Fruit fly (Drosophila melanogaster): ENCODE data around the gene CG31446.

Gene CG31446

dm6 chr3R:15677550-15677973 is 15.3 kb upstream of the CG31446 start (continued):
- no peak for TF ChIP-seq HLHmδ (GFP tag; optimal IDR thresholded peaks at IDR 0.05)
- no peak for TF ChIP-seq Abd-B (GFP tag; optimal IDR thresholded peaks at IDR 0.05)
- TF ChIP-seq CG15011 (GFP tag; optimal IDR thresholded peaks at IDR 0.05): no peak
- TF ChIP-seq MTF-1 (GFP tag; optimal IDR thresholded peaks at IDR 0.05; ENCODE audit: borderline replicate concordance): no peak
- no peak for TF ChIP-seq az2 (GFP tag; optimal IDR thresholded peaks at IDR 0.05)
- no peak for TF ChIP-seq ssp (GFP tag; IDR thresholded peaks at IDR 0.05)
- no peak for TF ChIP-seq repo (GFP tag; optimal IDR thresholded peaks at IDR 0.05)
- peak; percentile 55 for TF ChIP-seq CG2875 (GFP tag; optimal IDR thresholded peaks at IDR 0.05)
- TF ChIP-seq fd102C (GFP tag; optimal IDR thresholded peaks at IDR 0.05): no peak
- TF ChIP-seq trh (GFP tag; optimal IDR thresholded peaks at IDR 0.05): no peak
- TF ChIP-seq Dp (GFP tag; optimal IDR thresholded peaks at IDR 0.05): no peak
- no peak for TF ChIP-seq CG8924 (tag; optimal IDR thresholded peaks at IDR 0.05)
- no peak for TF ChIP-seq HHEX (GFP tag; optimal IDR thresholded peaks at IDR 0.05)
- no peak for TF ChIP-seq CG10366 (GFP tag; IDR thresholded peaks at IDR 0.05)
- no peak for TF ChIP-seq yki (optimal IDR thresholded peaks at IDR 0.05)
- TF ChIP-seq wdn (GFP tag; IDR thresholded peaks at IDR 0.05): no peak
- TF ChIP-seq Sry-β (GFP tag; optimal IDR thresholded peaks at IDR 0.05): no peak
- TF ChIP-seq CG42726 (GFP tag; IDR thresholded peaks at IDR 0.05; ENCODE audit: partially characterized antibody): no peak
- no peak for TF ChIP-seq CG6854 (GFP tag; optimal IDR thresholded peaks at IDR 0.05)
- no peak for TF ChIP-seq Oaz (GFP tag; IDR thresholded peaks at IDR 0.05)
- no peak for TF ChIP-seq Hr39 (optimal IDR thresholded peaks at IDR 0.05)
- TF ChIP-seq CG12391 (tag; optimal IDR thresholded peaks at IDR 0.05): no peak
- TF ChIP-seq Hsf (GFP tag; optimal IDR thresholded peaks at IDR 0.05): no peak
- TF ChIP-seq CG13296 (GFP tag; optimal IDR thresholded peaks at IDR 0.05): no peak
- TF ChIP-seq CG4854 (GFP tag; optimal IDR thresholded peaks at IDR 0.05): peak; percentile 0
- no peak; the same call in 1 of the 2 replicates for TF ChIP-seq vvl (GFP tag; IDR thresholded peaks at IDR 0.05)
- TF ChIP-seq bsh (GFP tag; optimal IDR thresholded peaks at IDR 0.05): peak in 1 of 2 experiments; percentile 19
- TF ChIP-seq zf30C (GFP tag; optimal IDR thresholded peaks at IDR 0.05): no peak
- TF ChIP-seq CG8281 (tag; optimal IDR thresholded peaks at IDR 0.05): no peak
- peak; percentile 59 for TF ChIP-seq CG7745 (tag; optimal IDR thresholded peaks at IDR 0.05)
- TF ChIP-seq CG32767 (GFP tag; IDR thresholded peaks at IDR 0.05): no peak
- no peak for TF ChIP-seq CG1792 (GFP tag; optimal IDR thresholded peaks at IDR 0.05)
- TF ChIP-seq CG8359 (GFP tag; optimal IDR thresholded peaks at IDR 0.05; ENCODE audit: borderline replicate concordance): peak; percentile 55
- no peak for TF ChIP-seq Mes4 (GFP tag; optimal IDR thresholded peaks at IDR 0.05)
- TF ChIP-seq cas (GFP tag; IDR thresholded peaks at IDR 0.05): no peak
- no peak for TF ChIP-seq tup (GFP tag; optimal IDR thresholded peaks at IDR 0.05)
- peak; percentile 12 for TF ChIP-seq PHDP (tag; optimal IDR thresholded peaks at IDR 0.05)
- no peak for TF ChIP-seq CG4282 (GFP tag; optimal IDR thresholded peaks at IDR 0.05)
- TF ChIP-seq dati (GFP tag; IDR thresholded peaks at IDR 0.05): no peak
- TF ChIP-seq CG7372 (GFP tag; IDR thresholded peaks at IDR 0.05): no peak
- TF ChIP-seq Dll (GFP tag; IDR thresholded peaks at IDR 0.05; ENCODE audit: partially characterized antibody): no peak
- TF ChIP-seq CG9797 (GFP tag; optimal IDR thresholded peaks at IDR 0.05): no peak
- no peak for TF ChIP-seq Aef1 (GFP tag; IDR thresholded peaks at IDR 0.05)
- no peak for TF ChIP-seq CG6272 (GFP tag; IDR thresholded peaks at IDR 0.05)
- no peak for TF ChIP-seq nerfin-2 (GFP tag; IDR thresholded peaks at IDR 0.05; ENCODE audit: partially characterized antibody)
- no peak for TF ChIP-seq CG12219 (GFP tag; optimal IDR thresholded peaks at IDR 0.05)
- no peak for TF ChIP-seq CG30431 (GFP tag; optimal IDR thresholded peaks at IDR 0.05)
- peak; percentile 57 for TF ChIP-seq CG6813 (GFP tag; optimal IDR thresholded peaks at IDR 0.05)
- no peak for TF ChIP-seq Camta (GFP tag; optimal IDR thresholded peaks at IDR 0.05)
- TF ChIP-seq chm (GFP tag; IDR thresholded peaks at IDR 0.05): no peak
- TF ChIP-seq CG8478 (optimal IDR thresholded peaks at IDR 0.05): no peak
- peak; percentile 11 for TF ChIP-seq kay (GFP tag; optimal IDR thresholded peaks at IDR 0.05)

Data from whole organism, embryonic.